Fruit fly (Drosophila melanogaster) whole organism, embryonic: ENCODE measurements around the gene Ppi1.

Experiments
- Antp ChIP-seq: fragments of 200-800 bp; sonication (Bioruptor generic); optimal IDR thresholded peaks from 3 replicates; lab custom pipeline; 2016; ENCODE audit warnings: missing biosample characterization, missing genetic modification characterization
- Awh ChIP-seq: fragments of 200-800 bp; sonication (Bioruptor generic); IDR thresholded peaks from 2 replicates; pipeline ENCODE4, ENCODE4 v1.3.6; 2022; ENCODE audit warnings: missing biosample characterization, missing genetic modification characterization
- BEAF-32 ChIP-seq: fragments of 200-800 bp; sonication (Bioruptor generic); optimal IDR thresholded peaks from 3 replicates; lab custom pipeline; 2017; ENCODE audit warnings: missing biosample characterization, missing genetic modification characterization, mild to moderate bottlenecking, moderate library complexity, missing genetic modification reagents
- Bteb2 ChIP-seq: fragments of 200-800 bp; sonication (Bioruptor generic); optimal IDR thresholded peaks from 2 replicates; lab custom pipeline; 2016; ENCODE audit warnings: missing biosample characterization, missing genetic modification characterization
- CG10462 ChIP-seq: fragments of 200-800 bp; sonication (Bioruptor generic); optimal IDR thresholded peaks from 2 replicates; lab custom pipeline; 2016; ENCODE audit warnings: missing biosample characterization, missing genetic modification characterization
- CG10654 ChIP-seq: fragments of 200-800 bp; sonication (Bioruptor generic); optimal IDR thresholded peaks from 2 replicates; lab custom pipeline; 2016; ENCODE audit warnings: missing biosample characterization, missing genetic modification characterization
- CG13894 ChIP-seq: fragments of 200-800 bp; sonication (Bioruptor generic); optimal IDR thresholded peaks from 3 replicates; lab custom pipeline; 2018; ENCODE audit warnings: missing biosample characterization, mild to moderate bottlenecking, missing genetic modification characterization, moderate library complexity
- CG1647 ChIP-seq: fragments of 200-800 bp; sonication (Bioruptor generic); optimal IDR thresholded peaks from 3 replicates; lab custom pipeline; 2016; ENCODE audit warnings: missing biosample characterization, missing genetic modification characterization
- CG18262 ChIP-seq: fragments of 200-800 bp; optimal IDR thresholded peaks from 3 replicates; lab custom pipeline; 2019; ENCODE audit warnings: missing biosample characterization, mild to moderate bottlenecking, missing genetic modification characterization, moderate library complexity
- CG3065 ChIP-seq: fragments of 200-800 bp; sonication (Bioruptor generic); optimal IDR thresholded peaks from 2 replicates; lab custom pipeline; 2016; ENCODE audit warnings: missing biosample characterization, missing genetic modification characterization
- CG31388 ChIP-seq: fragments of 200-800 bp; sonication (Bioruptor generic); optimal IDR thresholded peaks from 2 replicates; lab custom pipeline; 2016; ENCODE audit warnings: missing biosample characterization, missing genetic modification characterization
- CG43689 ChIP-seq: fragments of 200-800 bp; sonication (Bioruptor generic); IDR thresholded peaks from 2 replicates; pipeline ENCODE4 v1.3.6; 2022; ENCODE audit warnings: missing biosample characterization, missing genetic modification characterization
- CG4424 ChIP-seq: fragments of 200-800 bp; sonication (Bioruptor generic); optimal IDR thresholded peaks from 3 replicates; lab custom pipeline; 2016; ENCODE audit warnings: missing biosample characterization, missing genetic modification characterization
- CG6175 ChIP-seq: fragments of 200-800 bp; sonication (Bioruptor generic); IDR thresholded peaks from 3 replicates; pipeline ENCODE4 v1.3.6; 2022; ENCODE audit warnings: missing biosample characterization, missing genetic modification characterization
- CG7271 ChIP-seq: fragments of 200-800 bp; sonication (Bioruptor generic); optimal IDR thresholded peaks from 2 replicates; lab custom pipeline; 2018; ENCODE audit warnings: missing biosample characterization, mild to moderate bottlenecking, missing genetic modification characterization, moderate library complexity
- CG8478 ChIP-seq: fragments of >200 bp; optimal IDR thresholded peaks from 2 replicates; lab custom pipeline; 2018
- CG9437 ChIP-seq: fragments of 200-800 bp; sonication (Bioruptor generic); optimal IDR thresholded peaks from 2 replicates; lab custom pipeline; 2018; ENCODE audit warnings: missing biosample characterization, mild to moderate bottlenecking, missing genetic modification characterization
- CkIIα-i1 ChIP-seq: fragments of 200-800 bp; sonication (Bioruptor generic); IDR thresholded peaks from 2 replicates; pipeline ENCODE4 v1.3.6; 2022; ENCODE audit warnings: missing biosample characterization, missing genetic modification characterization
- CrebB ChIP-seq: fragments of 200-800 bp; sonication (Bioruptor generic); optimal IDR thresholded peaks from 3 replicates; lab custom pipeline; 2018; ENCODE audit warnings: missing biosample characterization, mild to moderate bottlenecking, missing genetic modification characterization
- Dip2 ChIP-seq: fragments of 200-800 bp; sonication (Bioruptor generic); IDR thresholded peaks from 2 replicates; pipeline ENCODE4 v1.3.6; 2022; ENCODE audit warnings: missing biosample characterization, missing genetic modification characterization
- Ets65A ChIP-seq: fragments of 200-800 bp; sonication (Bioruptor generic); peaks from one replicate; lab custom pipeline; 2016; ENCODE audit warnings: missing biosample characterization, missing genetic modification characterization
- Hsf ChIP-seq: fragments of 200-800 bp; sonication (Bioruptor generic); optimal IDR thresholded peaks from 3 replicates; lab custom pipeline; 2016; ENCODE audit warnings: missing biosample characterization, missing genetic modification characterization
- Med ChIP-seq: fragments of 200-800 bp; sonication (Bioruptor generic); peaks from one replicate; lab custom pipeline; 2016; ENCODE audit warnings: missing biosample characterization, missing genetic modification characterization, mild to moderate bottlenecking, inconsistent platforms, moderate library complexity
- Neu2 ChIP-seq: fragments of 200-800 bp; sonication (Bioruptor generic); optimal IDR thresholded peaks from 3 replicates; lab custom pipeline; 2016; ENCODE audit warnings: missing biosample characterization, missing genetic modification characterization, borderline replicate concordance
- Nf-YC ChIP-seq: fragments of 200-800 bp; optimal IDR thresholded peaks from 3 replicates; lab custom pipeline; 2019; ENCODE audit warnings: missing biosample characterization, mild to moderate bottlenecking, missing genetic modification characterization, moderate library complexity
- Poxn ChIP-seq: fragments of 200-800 bp; sonication (Bioruptor generic); IDR thresholded peaks from 2 replicates; pipeline ENCODE4 v1.3.6; 2022; ENCODE audit warnings: missing biosample characterization, missing genetic modification characterization
- Sox102F ChIP-seq: fragments of 200-800 bp; sonication (Bioruptor generic); optimal IDR thresholded peaks from 2 replicates; lab custom pipeline; 2018; ENCODE audit warnings: missing biosample characterization, mild to moderate bottlenecking, missing genetic modification characterization, moderate library complexity
- Spps ChIP-seq: fragments of 200-800 bp; sonication (Bioruptor generic); optimal IDR thresholded peaks from 2 replicates; lab custom pipeline; 2018; ENCODE audit warnings: missing biosample characterization, mild to moderate bottlenecking, missing genetic modification characterization
- Sry-δ ChIP-seq: fragments of 200-800 bp; sonication (Bioruptor generic); optimal IDR thresholded peaks from 2 replicates; lab custom pipeline; 2016; ENCODE audit warnings: missing biosample characterization, missing genetic modification characterization
- Taf1 ChIP-seq: fragments of 200-800 bp; sonication (Bioruptor generic); IDR thresholded peaks from 2 replicates; pipeline ENCODE4 v1.3.6; 2022; ENCODE audit warnings: missing biosample characterization, missing genetic modification characterization
- YL-1 ChIP-seq: fragments of 200-800 bp; sonication (Bioruptor generic); optimal IDR thresholded peaks from 3 replicates; lab custom pipeline; 2017; ENCODE audit warnings: missing biosample characterization, mild to moderate bottlenecking, missing genetic modification characterization
- bbx ChIP-seq: fragments of 200-800 bp; sonication (Bioruptor generic); IDR thresholded peaks from 2 replicates; pipeline ENCODE4 v1.3.6; 2022; ENCODE audit warnings: missing biosample characterization, missing genetic modification characterization; ENCODE audit not compliant: partially characterized antibody
- btn ChIP-seq: fragments of 200-800 bp; sonication (Bioruptor generic); optimal IDR thresholded peaks from 2 replicates; lab custom pipeline; 2016; ENCODE audit warnings: missing biosample characterization, missing genetic modification characterization
- chif ChIP-seq, 2 experiments: fragments of 200-800 bp; sonication (Bioruptor generic); optimal IDR thresholded peaks; 3 replicates each; lab custom pipeline; 2016; ENCODE audit warnings: missing biosample characterization in 2 of 2, missing genetic modification characterization in 2 of 2
- dati ChIP-seq: fragments of 200-800 bp; sonication (Bioruptor generic); IDR thresholded peaks from 2 replicates; pipeline ENCODE4 v1.3.6; 2022; ENCODE audit warnings: missing biosample characterization, missing genetic modification characterization
- ems ChIP-seq: fragments of 200-800 bp; sonication (Bioruptor generic); optimal IDR thresholded peaks from 3 replicates; lab custom pipeline; 2016; ENCODE audit warnings: missing biosample characterization, missing genetic modification characterization
- fd102C ChIP-seq: fragments of 200-800 bp; sonication (Bioruptor generic); optimal IDR thresholded peaks from 2 replicates; lab custom pipeline; 2018; ENCODE audit warnings: missing biosample characterization, mild to moderate bottlenecking, missing genetic modification characterization, moderate library complexity
- fd3F ChIP-seq: fragments of 200-800 bp; sonication (Bioruptor generic); optimal IDR thresholded peaks from 2 replicates; lab custom pipeline; 2018; ENCODE audit warnings: missing biosample characterization, mild to moderate bottlenecking, missing genetic modification characterization, moderate library complexity
- gcm2 ChIP-seq: fragments of 200-800 bp; sonication (Bioruptor generic); optimal IDR thresholded peaks from 2 replicates; lab custom pipeline; 2016; ENCODE audit warnings: missing biosample characterization, missing genetic modification characterization
- grau ChIP-seq: fragments of 200-800 bp; optimal IDR thresholded peaks from 3 replicates; lab custom pipeline; 2019; ENCODE audit warnings: missing biosample characterization, mild to moderate bottlenecking, missing genetic modification characterization, moderate library complexity
- hbn ChIP-seq: fragments of 200-800 bp; sonication (Bioruptor generic); IDR thresholded peaks from 2 replicates; pipeline ENCODE4 v1.3.6; 2022; ENCODE audit warnings: missing biosample characterization, missing genetic modification characterization; ENCODE audit not compliant: partially characterized antibody
- lmd ChIP-seq: fragments of 200-800 bp; sonication (Bioruptor generic); IDR thresholded peaks from 2 replicates; pipeline ENCODE4 v1.3.6; 2022; ENCODE audit warnings: missing biosample characterization, missing genetic modification characterization
- nerfin-1 ChIP-seq: fragments of 200-800 bp; sonication (Bioruptor generic); optimal IDR thresholded peaks from 3 replicates; lab custom pipeline; 2019; ENCODE audit warnings: missing biosample characterization, mild to moderate bottlenecking, missing genetic modification characterization, moderate library complexity
- pb ChIP-seq: fragments of 200-800 bp; sonication (Bioruptor generic); optimal IDR thresholded peaks from 3 replicates; lab custom pipeline; 2016; ENCODE audit warnings: missing biosample characterization, missing genetic modification characterization
- peb ChIP-seq: fragments of 200-800 bp; sonication (Bioruptor generic); IDR thresholded peaks from 2 replicates; pipeline ENCODE4 v1.3.6; 2022; ENCODE audit warnings: missing biosample characterization, missing genetic modification characterization
- pzg ChIP-seq: fragments of 200-800 bp; sonication (Bioruptor generic); optimal IDR thresholded peaks from 3 replicates; lab custom pipeline; 2018; ENCODE audit warnings: missing biosample characterization, mild to moderate bottlenecking, missing genetic modification characterization, moderate library complexity
- sd ChIP-seq: fragments of 200-800 bp; sonication (Bioruptor generic); optimal IDR thresholded peaks from 3 replicates; lab custom pipeline; 2018; ENCODE audit warnings: missing biosample characterization, mild to moderate bottlenecking, missing genetic modification characterization, moderate library complexity
- tio ChIP-seq: fragments of 200-800 bp; sonication (Bioruptor generic); optimal IDR thresholded peaks from 2 replicates; lab custom pipeline; 2017; ENCODE audit warnings: missing biosample characterization, missing genetic modification characterization, inconsistent platforms
- toy ChIP-seq: fragments of 200-800 bp; sonication (Bioruptor generic); IDR thresholded peaks from 2 replicates; pipeline ENCODE4 v1.3.6; 2022; ENCODE audit warnings: missing biosample characterization, missing genetic modification characterization
- unpg ChIP-seq: fragments of 200-800 bp; sonication (Bioruptor generic); optimal IDR thresholded peaks from 3 replicates; lab custom pipeline; 2018; ENCODE audit warnings: missing biosample characterization, mild to moderate bottlenecking, missing genetic modification characterization, moderate library complexity

Gene Ppi1

DNA sequence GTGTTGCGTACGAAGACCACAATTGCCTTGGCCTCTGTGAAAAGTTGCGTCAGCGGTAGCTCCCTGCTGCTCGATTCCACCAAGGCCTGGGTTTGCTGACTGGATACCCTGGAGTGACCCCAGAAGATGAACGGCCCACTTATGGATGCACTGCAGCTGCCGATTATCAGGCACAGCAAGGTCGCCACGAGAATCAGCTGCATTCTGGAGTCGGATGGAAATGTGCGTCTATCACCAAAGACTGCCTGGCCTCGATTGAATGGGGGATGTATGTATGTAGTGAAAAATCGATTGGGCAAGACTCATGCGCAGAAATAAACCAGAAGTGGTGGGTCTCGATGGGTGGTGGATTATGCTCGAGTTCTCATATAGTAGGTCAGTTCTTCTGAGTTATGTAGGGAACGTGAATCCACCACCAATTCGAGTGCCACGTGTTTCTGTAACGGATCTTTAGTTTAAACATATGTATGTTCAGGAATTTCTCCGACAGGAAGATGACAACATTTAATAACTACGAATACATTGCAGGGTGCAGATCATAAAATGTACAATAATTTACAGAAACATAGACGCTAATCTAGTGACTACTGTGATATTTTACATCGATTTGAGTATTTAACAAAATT lies 37.4 kb upstream of the Ppi1 start, which contains the start of gene VhaAC45RP (continued):
- TF ChIP-seq CG1647 (GFP tag; lab: Kevin White, UChicago) (no peak), Ets65A (GFP tag; lab: Kevin White, UChicago) (no peak), Bteb2 (GFP tag; lab: Kevin White, UChicago) (no peak), fd3F (GFP tag; lab: Kevin White, UChicago) (no peak), Poxn (GFP tag; lab: Robert Waterston, UW) (no peak), sd (tag; lab: Kevin White, UChicago) (peak; percentile 86), pb (GFP tag; lab: Kevin White, UChicago) (no peak), CG8478 (lab: Kevin White, UChicago) (no peak), nerfin-1 (tag; lab: Kevin White, UChicago) (peak; percentile 99), YL-1 (peak; percentile 70), CkIIα-i1 (GFP tag; lab: Robert Waterston, UW) (no peak), lmd (GFP tag; lab: Robert Waterston, UW) (no peak), Sry-δ (GFP tag; lab: Kevin White, UChicago) (no peak), CG10462 (no peak), CG43689 (GFP tag; lab: Robert Waterston, UW) (no peak), Spps (tag; lab: Kevin White, UChicago) (no peak), pzg (GFP tag; lab: Kevin White, UChicago) (peak; percentile 8), CG7271 (tag; lab: Kevin White, UChicago) (no peak), chif (GFP tag; optimal IDR thresholded peaks at IDR 0.05; lab: Kevin White, UChicago) (no peak), Neu2 (GFP tag; lab: Kevin White, UChicago) (no peak), Awh (GFP tag; lab: Robert Waterston, UW) (no peak), grau (tag; lab: Kevin White, UChicago) (no peak), Med (GFP tag; lab: Kevin White, UChicago) (peak; percentile 56), CG4424 (GFP tag; lab: Kevin White, UChicago) (no peak), btn (GFP tag; lab: Kevin White, UChicago) (no peak)

dm6 chr3R:30164162-30164561 lies 35.2 kb upstream of the Ppi1 start:
- TF ChIP-seq peb (GFP tag; lab: Robert Waterston, UW) (no peak), Taf1 (no peak), Med (GFP tag; lab: Kevin White, UChicago) (peak; percentile 81), Antp (GFP tag; lab: Kevin White, UChicago) (peak; percentile 15), bbx (no peak), CG3065 (no peak), lmd (GFP tag; lab: Robert Waterston, UW) (peak; percentile 41; the same call in 1 of the 2 replicates), tio (no peak), hbn (GFP tag; lab: Robert Waterston, UW) (no peak), ems (no peak), gcm2 (no peak), CG31388 (GFP tag; lab: Kevin White, UChicago) (no peak), unpg (GFP tag; lab: Kevin White, UChicago) (peak; percentile 38), CG10654 (GFP tag; lab: Kevin White, UChicago) (peak; percentile 4), Nf-YC (tag; lab: Kevin White, UChicago) (no peak), BEAF-32 (GFP tag; lab: Kevin White, UChicago) (no peak), CG18262 (tag; lab: Kevin White, UChicago) (peak; percentile 40), dati (GFP tag; lab: Robert Waterston, UW) (no peak), Dip2 (no peak), CG9437 (GFP tag; lab: Kevin White, UChicago) (no peak), toy (no peak), Hsf (peak; percentile 30), fd102C (GFP tag; lab: Kevin White, UChicago) (no peak), CrebB (tag; lab: Kevin White, UChicago) (no peak), nerfin-1 (tag; lab: Kevin White, UChicago) (no peak), CG6175 (GFP tag; lab: Robert Waterston, UW) (no peak), Sox102F (GFP tag; lab: Kevin White, UChicago) (peak; percentile 64), CG13894 (no peak)
